Worm (Caenorhabditis elegans): ENCODE data around the gene tag-343.

DNA sequence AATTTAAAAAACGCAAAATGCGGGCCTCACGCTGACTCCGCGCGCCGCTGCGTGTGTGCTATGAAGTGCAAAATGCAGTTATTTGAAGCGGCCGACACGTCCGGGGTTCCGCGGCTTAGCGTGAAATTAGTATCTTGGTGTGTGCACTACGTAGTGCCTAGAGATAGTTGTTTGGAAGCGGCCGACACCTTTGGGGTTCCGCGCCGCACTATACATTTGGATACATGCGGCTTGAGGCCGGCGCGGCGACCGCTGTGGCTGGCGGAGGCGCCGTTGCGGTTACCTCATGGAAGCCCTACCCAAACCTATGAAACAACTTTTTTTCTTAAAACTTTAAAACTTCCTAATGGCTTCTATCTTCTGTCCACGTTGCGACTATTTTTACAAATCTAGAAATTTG is 45.4 kb downstream of the tag-343 start:
- TF ChIP-seq T22C8.4 (GFP tag; IDR thresholded peaks at IDR 0.05) (no peak), ref-1 (GFP tag; conservative IDR thresholded peaks at IDR 0.05) (no peak), tab-1 (GFP tag; IDR thresholded peaks at IDR 0.05) (no peak), cog-1 (tag; optimal IDR thresholded peaks at IDR 0.05) (no peak), med-1 (GFP tag; optimal IDR thresholded peaks at IDR 0.05; ENCODE audit: insufficient read depth) (no peak), flt-1 (GFP tag; IDR thresholded peaks at IDR 0.05) (no peak), ztf-29 (GFP tag; IDR thresholded peaks at IDR 0.05) (peak; percentile 28; the same call in 1 of the 2 replicates)
